Worm (Caenorhabditis elegans): ENCODE results near the gene ttr-24.

- no peak for TF ChIP-seq nhr-28 (tag; optimal IDR thresholded peaks at IDR 0.05)
- no peak for TF ChIP-seq elt-3 (tag; optimal IDR thresholded peaks at IDR 0.05)
- no peak for TF ChIP-seq pha-4 (tag; optimal IDR thresholded peaks at IDR 0.05)
- no peak for TF ChIP-seq unc-39 (tag; optimal IDR thresholded peaks at IDR 0.05)
- TF ChIP-seq nhr-76 (tag; optimal IDR thresholded peaks at IDR 0.05) = no peak
- no peak for TF ChIP-seq unc-62 (GFP tag; optimal IDR thresholded peaks at IDR 0.05)
- TF ChIP-seq fkh-10 (GFP tag; optimal IDR thresholded peaks at IDR 0.05) = no peak
- no peak for TF ChIP-seq R02D3.7 (tag; optimal IDR thresholded peaks at IDR 0.05)
- TF ChIP-seq ztf-11 (tag; optimal IDR thresholded peaks at IDR 0.05) = no peak
- TF ChIP-seq egl-27 (tag; optimal IDR thresholded peaks at IDR 0.05) = no peak
Measured at ce11 chrV:18576128-18576527, 19.7 kb upstream of the ttr-24 start.
